Worm (Caenorhabditis elegans) whole organism, L3 larva: Measurements from ENCODE around the gene F11A5.17.

Experiments used
- R02D3.7 ChIP-seq: fragments of 150-350 bp; optimal IDR thresholded peaks from 2 replicates; lab custom pipeline; 2014; ENCODE audit warnings: missing biosample characterization, missing genetic modification characterization
- ZK546.5 ChIP-seq: sonication (generic microtip); optimal IDR thresholded peaks from 2 replicates; lab custom pipeline; 2017; ENCODE audit warnings: missing biosample characterization, missing genetic modification characterization
- aly-2 ChIP-seq: fragments of 150-350 bp; optimal IDR thresholded peaks from 2 replicates; lab custom pipeline; 2014; ENCODE audit warnings: missing biosample characterization, missing genetic modification characterization
- ama-1 ChIP-seq: fragments of 150-350 bp; optimal IDR thresholded peaks from 2 replicates; lab custom pipeline; 2018
- ceh-16 ChIP-seq: sonication (generic microtip); optimal IDR thresholded peaks from 2 replicates; lab custom pipeline; 2017; ENCODE audit warnings: missing biosample characterization, missing genetic modification characterization
- ceh-28 ChIP-seq: fragments of 150-350 bp; optimal IDR thresholded peaks from 2 replicates; lab custom pipeline; 2014; ENCODE audit warnings: missing biosample characterization, missing genetic modification reagents, missing genetic modification characterization
- ceh-82 ChIP-seq: fragments of 150-350 bp; optimal IDR thresholded peaks from 2 replicates; lab custom pipeline; 2014; ENCODE audit warnings: missing biosample characterization, missing genetic modification characterization
- ceh-9 ChIP-seq: sonication (generic microtip); optimal IDR thresholded peaks from 2 replicates; lab custom pipeline; 2018; ENCODE audit warnings: missing biosample characterization, missing genetic modification characterization
- daf-12 ChIP-seq: fragments of 150-350 bp; optimal IDR thresholded peaks from 2 replicates; lab custom pipeline; 2014; ENCODE audit warnings: missing biosample characterization, missing genetic modification reagents, missing genetic modification characterization
- egl-27 ChIP-seq: sonication (generic microtip); optimal IDR thresholded peaks from 4 replicates; lab custom pipeline; 2017; ENCODE audit warnings: missing biosample characterization, missing genetic modification reagents, missing genetic modification characterization
- egl-5 ChIP-seq: fragments of 150-350 bp; optimal IDR thresholded peaks from 2 replicates; lab custom pipeline; 2017; ENCODE audit warnings: missing biosample characterization, missing genetic modification reagents, missing genetic modification characterization, inconsistent platforms
- elt-1 ChIP-seq: fragments of 150-350 bp; optimal IDR thresholded peaks from 2 replicates; lab custom pipeline; 2014; ENCODE audit warnings: missing biosample characterization, missing genetic modification characterization
- elt-3 ChIP-seq, 3 experiments: fragments of 150-350 bp in 1 of 3; sonication (generic microtip) in 2 of 3; optimal IDR thresholded peaks; 2 replicates in 2 of 3; 4 replicates in 1 of 3; lab custom pipeline; 2014 to 2017; ENCODE audit warnings: missing biosample characterization in 3 of 3, missing genetic modification characterization in 3 of 3
- fkh-10 ChIP-seq: sonication (generic microtip); optimal IDR thresholded peaks from 2 replicates; lab custom pipeline; 2017; ENCODE audit warnings: missing biosample characterization, missing genetic modification reagents, missing genetic modification characterization
- fkh-2 ChIP-seq: fragments of 150-350 bp; optimal IDR thresholded peaks from 2 replicates; lab custom pipeline; 2014; ENCODE audit warnings: missing biosample characterization, missing genetic modification reagents, missing genetic modification characterization
- fos-1 ChIP-seq: fragments of 150-350 bp; optimal IDR thresholded peaks from 2 replicates; lab custom pipeline; 2014; ENCODE audit warnings: missing biosample characterization, missing genetic modification characterization
- hmg-11 ChIP-seq: sonication (generic microtip); optimal IDR thresholded peaks from 2 replicates; lab custom pipeline; 2016; ENCODE audit warnings: missing genetic modification characterization, missing compliant biosample characterization
- jun-1 ChIP-seq: fragments of 150-350 bp; optimal IDR thresholded peaks from 2 replicates; lab custom pipeline; 2014; ENCODE audit warnings: missing biosample characterization, missing genetic modification reagents, missing genetic modification characterization
- lin-39 ChIP-seq: fragments of 150-350 bp; optimal IDR thresholded peaks from 2 replicates; lab custom pipeline; 2018; ENCODE audit warnings: missing biosample characterization, missing genetic modification reagents, missing genetic modification characterization
- lsy-12 ChIP-seq: sonication (generic microtip); optimal IDR thresholded peaks from 2 replicates; lab custom pipeline; 2016; ENCODE audit warnings: mild to moderate bottlenecking, missing genetic modification characterization, missing compliant biosample characterization
- mdl-1 ChIP-seq: fragments of 150-350 bp; optimal IDR thresholded peaks from 2 replicates; lab custom pipeline; 2014; ENCODE audit warnings: missing biosample characterization, missing genetic modification characterization
- mml-1 ChIP-seq: fragments of 150-350 bp; sonication (generic microtip); optimal IDR thresholded peaks from 3 replicates; lab custom pipeline; 2014; ENCODE audit warnings: missing biosample characterization, missing genetic modification characterization
- nfya-1 ChIP-seq: sonication (generic microtip); optimal IDR thresholded peaks from 2 replicates; lab custom pipeline; 2017; ENCODE audit warnings: missing genetic modification characterization, mild to moderate bottlenecking, missing compliant biosample characterization, antibody characterized with exemption, moderate library complexity; ENCODE audit not compliant: insufficient read depth
- nhr-11 ChIP-seq: fragments of 150-350 bp; optimal IDR thresholded peaks from 2 replicates; lab custom pipeline; 2014; ENCODE audit warnings: missing biosample characterization, missing genetic modification characterization
- nhr-12 ChIP-seq: fragments of 150-350 bp; optimal IDR thresholded peaks from 2 replicates; lab custom pipeline; 2014; ENCODE audit warnings: missing biosample characterization, missing genetic modification characterization
- nhr-237 ChIP-seq: fragments of 150-350 bp; optimal IDR thresholded peaks from 2 replicates; lab custom pipeline; 2014; ENCODE audit warnings: missing biosample characterization, missing genetic modification characterization
- nhr-25 ChIP-seq: sonication (generic microtip); optimal IDR thresholded peaks from 2 replicates; lab custom pipeline; 2017; ENCODE audit warnings: missing biosample characterization, missing genetic modification characterization
- nhr-28 ChIP-seq: fragments of 150-350 bp; optimal IDR thresholded peaks from 2 replicates; lab custom pipeline; 2014; ENCODE audit warnings: missing biosample characterization, missing genetic modification characterization
- nhr-67 ChIP-seq: fragments of 150-350 bp; optimal IDR thresholded peaks from 2 replicates; lab custom pipeline; 2014; ENCODE audit warnings: missing biosample characterization, missing genetic modification characterization
- nhr-76 ChIP-seq: fragments of 150-350 bp; sonication (generic microtip); optimal IDR thresholded peaks from 5 replicates; lab custom pipeline; 2014; ENCODE audit warnings: missing biosample characterization, missing genetic modification characterization
- pha-4 ChIP-seq: fragments of 150-350 bp; optimal IDR thresholded peaks from 2 replicates; lab custom pipeline; 2014; ENCODE audit warnings: missing biosample characterization, missing genetic modification reagents, missing genetic modification characterization
- pqm-1 ChIP-seq: fragments of 150-350 bp; optimal IDR thresholded peaks from 2 replicates; lab custom pipeline; 2017; ENCODE audit warnings: missing biosample characterization, missing genetic modification characterization, inconsistent platforms
- tbx-2 ChIP-seq: sonication (generic microtip); optimal IDR thresholded peaks from 2 replicates; lab custom pipeline; 2016; ENCODE audit warnings: mild to moderate bottlenecking, missing genetic modification characterization, missing compliant biosample characterization
- unc-39 ChIP-seq: sonication (generic microtip); optimal IDR thresholded peaks from 4 replicates; lab custom pipeline; 2017; ENCODE audit warnings: missing biosample characterization, missing genetic modification characterization
- unc-62 ChIP-seq: fragments of 150-350 bp; sonication (generic microtip); optimal IDR thresholded peaks from 4 replicates; lab custom pipeline; 2014; ENCODE audit warnings: missing biosample characterization, missing genetic modification reagents, missing genetic modification characterization
- ztf-11 ChIP-seq: fragments of 150-350 bp; optimal IDR thresholded peaks from 2 replicates; lab custom pipeline; 2014; ENCODE audit warnings: missing biosample characterization, missing genetic modification characterization
- ztf-4 ChIP-seq: fragments of 150-350 bp; optimal IDR thresholded peaks from 2 replicates; lab custom pipeline; 2014; ENCODE audit warnings: missing biosample characterization, missing genetic modification characterization

F11A5.17 gene

ce11 chrV:16198016-16198415 lies 3.8 kb upstream of the F11A5.17 start, which contains the start of gene F11A5.5:
F11A5.5 (plus strand) TSS chrV:16198316.
- TF ChIP-seq lin-39 (tag; lab: Kevin White, UChicago), result no peak

DNA sequence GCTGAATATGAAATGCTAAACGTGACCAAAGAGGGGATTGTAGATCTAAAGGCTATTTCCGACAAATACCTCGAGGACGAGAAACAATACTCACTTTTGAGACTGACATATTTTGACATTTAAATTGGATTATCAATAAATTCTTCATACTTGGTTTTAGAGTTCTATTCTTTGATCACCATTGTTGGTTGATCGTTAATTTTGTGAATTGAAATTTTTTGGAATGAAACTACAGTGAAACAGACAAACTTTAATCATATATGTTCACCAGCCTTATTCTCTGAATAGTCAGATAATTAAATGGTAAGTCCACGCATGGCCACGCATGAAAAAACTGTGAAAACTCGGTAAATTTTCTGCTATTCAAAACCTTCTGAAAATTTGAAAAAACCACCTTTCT lies 788 bp downstream of the F11A5.17 start, which contains the start of gene F11A5.18:
Gene F11A5.18, plus strand, starts transcription at position 301 of the 400 bp plus-strand sequence.
- TF ChIP-seq daf-12 (tag; lab: Kevin White, UChicago) (no peak), unc-62 (GFP tag; lab: Kevin White, UChicago) (no peak)

DNA sequence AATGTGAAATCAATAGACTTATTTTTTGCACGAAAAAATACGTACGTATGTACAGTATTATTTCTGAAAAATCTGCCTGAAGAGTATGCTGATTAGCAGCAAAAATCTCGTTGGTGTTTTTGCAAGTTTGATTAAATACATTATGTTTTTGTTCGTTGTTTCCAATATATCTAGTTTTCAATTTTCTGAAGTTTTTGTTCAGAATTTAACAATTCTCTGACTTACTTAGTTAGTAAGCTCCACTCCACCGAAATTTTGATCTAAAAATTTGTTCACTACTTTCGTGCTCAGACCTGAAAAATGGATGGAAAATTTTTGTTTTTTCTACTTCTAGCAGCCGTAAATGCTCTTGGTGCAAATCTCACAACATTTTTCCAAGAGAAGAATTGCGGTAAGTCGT lies 3.1 kb downstream of the F11A5.17 start, which contains the start of gene irld-26:
Gene irld-26, plus strand, starts transcription at position 301 of the 400 bp plus-strand sequence.
- TF ChIP-seq ztf-4 (tag; lab: Kevin White, UChicago), result no peak
- no peak for TF ChIP-seq R02D3.7 (tag; lab: Kevin White, UChicago)
- TF ChIP-seq nhr-28 (tag; lab: Kevin White, UChicago), result no peak
- TF ChIP-seq nhr-12 (tag; lab: Kevin White, UChicago), result no peak
- no peak for TF ChIP-seq ZK546.5 (tag; lab: Kevin White, UChicago)
- no peak for TF ChIP-seq elt-3 (tag; optimal IDR thresholded peaks at IDR 0.05; lab: Kevin White, UChicago)
- TF ChIP-seq jun-1 (tag; lab: Kevin White, UChicago), result no peak
- TF ChIP-seq ceh-16 (tag; lab: Kevin White, UChicago), result no peak
- TF ChIP-seq ceh-28 (tag; lab: Kevin White, UChicago), result no peak
- no peak for TF ChIP-seq nhr-67 (tag; lab: Kevin White, UChicago)
- TF ChIP-seq hmg-11 (tag; lab: Kevin White, UChicago), result no peak
- TF ChIP-seq fkh-10 (GFP tag; lab: Kevin White, UChicago), result no peak
- TF ChIP-seq unc-62 (GFP tag; lab: Kevin White, UChicago), result no peak
- TF ChIP-seq ceh-82 (tag; lab: Kevin White, UChicago), result no peak
- no peak for TF ChIP-seq unc-39
- TF ChIP-seq nhr-237 (tag; lab: Kevin White, UChicago), result no peak
- no peak for TF ChIP-seq lin-39 (tag; lab: Kevin White, UChicago)
- no peak for TF ChIP-seq tbx-2 (tag; lab: Kevin White, UChicago)
- no peak for TF ChIP-seq ceh-9 (tag; lab: Kevin White, UChicago)
- TF ChIP-seq, all 47 proteins: peak for 0

- no peak for TF ChIP-seq ceh-16 (tag; lab: Kevin White, UChicago)
- TF ChIP-seq ceh-9 (tag; lab: Kevin White, UChicago), result no peak
- TF ChIP-seq jun-1 (tag; lab: Kevin White, UChicago), result no peak
- TF ChIP-seq ama-1 (lab: Kevin White, UChicago), result no peak
- no peak for TF ChIP-seq pqm-1 (tag; lab: Kevin White, UChicago)
- TF ChIP-seq mml-1 (tag; lab: Kevin White, UChicago), result no peak
- no peak for TF ChIP-seq nhr-11 (tag; lab: Kevin White, UChicago)
- no peak for TF ChIP-seq nhr-25 (tag; lab: Kevin White, UChicago)
- no peak for TF ChIP-seq nfya-1
- TF ChIP-seq mdl-1 (tag; lab: Kevin White, UChicago), result no peak
- TF ChIP-seq fkh-2 (tag; lab: Kevin White, UChicago), result no peak
- TF ChIP-seq tbx-2 (tag; lab: Kevin White, UChicago), result no peak
- TF ChIP-seq unc-62 (GFP tag; lab: Kevin White, UChicago), result no peak
- no peak for TF ChIP-seq ztf-4 (tag; lab: Kevin White, UChicago)
- no peak for TF ChIP-seq nhr-76 (tag; lab: Kevin White, UChicago)
- no peak for TF ChIP-seq ceh-82 (tag; lab: Kevin White, UChicago)
- TF ChIP-seq unc-39, result no peak
- no peak for TF ChIP-seq elt-3 (tag; optimal IDR thresholded peaks at IDR 0.05; lab: Kevin White, UChicago)
- no peak for TF ChIP-seq ZK546.5 (tag; lab: Kevin White, UChicago)
These were observed 8.0 kb downstream of the F11A5.17 start, which contains the start of gene oac-15 for ce11 chrV:16209837-16210236. oac-15 (minus strand) TSS chrV:16209937.

DNA sequence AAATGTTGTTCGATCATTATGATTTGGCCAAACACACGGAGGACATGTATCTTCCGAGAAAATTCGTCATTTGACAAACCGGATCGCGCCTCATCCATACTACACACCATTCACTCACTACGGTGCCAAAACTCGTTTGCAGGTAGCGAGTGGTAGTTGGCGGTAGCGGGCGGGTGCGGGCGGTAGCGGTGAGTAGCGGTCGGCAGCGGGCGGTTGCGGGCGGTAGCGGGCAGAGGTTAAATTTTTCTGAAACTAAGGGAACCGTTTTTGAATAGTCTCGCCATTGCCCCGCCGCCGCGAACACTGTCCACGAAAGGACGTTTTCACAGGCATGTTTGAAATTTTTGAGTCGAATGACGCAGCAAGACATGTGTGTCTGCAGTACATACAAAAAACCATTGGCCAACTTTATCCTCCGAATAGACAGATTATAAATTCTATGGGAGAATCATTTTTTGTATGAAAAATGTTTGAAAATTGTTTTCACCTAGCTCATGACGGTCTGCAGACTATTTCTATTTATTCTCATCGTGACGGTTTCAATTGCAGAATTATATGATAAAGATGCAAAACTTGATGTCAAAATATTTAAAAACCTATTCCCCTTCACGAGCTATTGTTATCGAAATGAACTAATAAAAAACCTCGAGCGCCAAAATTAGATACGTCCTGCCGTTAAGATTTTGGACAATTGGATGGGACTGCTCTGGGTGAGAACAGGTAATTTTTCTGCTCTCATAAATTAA lies 8.6 kb downstream of the F11A5.17 start, which contains the start of gene F11A5.16:
Gene F11A5.16, plus strand, starts transcription at position 696 of the 746 bp plus-strand sequence.
- TF ChIP-seq pha-4 (tag; lab: Kevin White, UChicago) (no peak), fkh-2 (tag; lab: Kevin White, UChicago) (no peak), fos-1 (tag; lab: Kevin White, UChicago) (no peak), elt-1 (tag; lab: Kevin White, UChicago) (no peak), mdl-1 (tag; lab: Kevin White, UChicago) (no peak), aly-2 (no peak), nhr-12 (tag; lab: Kevin White, UChicago) (no peak), unc-39 (no peak), jun-1 (tag; lab: Kevin White, UChicago) (no peak), ztf-11 (tag; lab: Kevin White, UChicago) (no peak), ceh-9 (tag; lab: Kevin White, UChicago) (no peak), R02D3.7 (tag; lab: Kevin White, UChicago) (no peak), egl-5 (tag; lab: Kevin White, UChicago) (no peak), nhr-25 (tag; lab: Kevin White, UChicago) (no peak), egl-27 (tag; lab: Kevin White, UChicago) (no peak), lsy-12 (tag; lab: Kevin White, UChicago) (no peak), nhr-67 (tag; lab: Kevin White, UChicago) (no peak), ceh-16 (tag; lab: Kevin White, UChicago) (no peak)
